Fruit fly (Drosophila melanogaster) whole organism, embryonic: ENCODE data around the gene Tsp5D.

Source experiments
- Atf3 ChIP-seq: fragments of 200-800 bp; sonication (Bioruptor generic); optimal IDR thresholded peaks from 3 replicates; lab custom pipeline; 2016; ENCODE audit warnings: missing biosample characterization, missing genetic modification characterization
- CG1024 ChIP-seq: fragments of 200-800 bp; sonication (Bioruptor generic); IDR thresholded peaks from 2 replicates; pipeline ENCODE4 v1.3.6; 2022; ENCODE audit warnings: missing biosample characterization, missing genetic modification characterization
- CG10654 ChIP-seq: fragments of 200-800 bp; sonication (Bioruptor generic); optimal IDR thresholded peaks from 2 replicates; lab custom pipeline; 2016; ENCODE audit warnings: missing biosample characterization, missing genetic modification characterization
- CG10959 ChIP-seq: fragments of 200-800 bp; sonication (Bioruptor generic); IDR thresholded peaks from 2 replicates; pipeline ENCODE4 v1.3.6; 2022; ENCODE audit warnings: missing biosample characterization, missing genetic modification characterization
- CG12236 ChIP-seq: fragments of 200-800 bp; sonication (Bioruptor generic); optimal IDR thresholded peaks from 2 replicates; lab custom pipeline; 2016; ENCODE audit warnings: missing biosample characterization, missing genetic modification characterization
- CG13287 ChIP-seq: fragments of 200-800 bp; sonication (Bioruptor generic); IDR thresholded peaks from 2 replicates; pipeline ENCODE4 v1.3.6; 2022; ENCODE audit warnings: missing biosample characterization, missing genetic modification characterization; ENCODE audit not compliant: partially characterized antibody
- CG13624 ChIP-seq: fragments of 200-800 bp; sonication (Bioruptor generic); optimal IDR thresholded peaks from 2 replicates; lab custom pipeline; 2016; ENCODE audit warnings: missing biosample characterization, missing genetic modification characterization
- CG13894 ChIP-seq: fragments of 200-800 bp; sonication (Bioruptor generic); optimal IDR thresholded peaks from 3 replicates; lab custom pipeline; 2018; ENCODE audit warnings: missing biosample characterization, mild to moderate bottlenecking, missing genetic modification characterization, moderate library complexity
- CG14965 ChIP-seq: fragments of 200-800 bp; sonication (Bioruptor generic); optimal IDR thresholded peaks from 2 replicates; lab custom pipeline; 2016; ENCODE audit warnings: missing biosample characterization, missing genetic modification characterization, borderline replicate concordance
- CG15269 ChIP-seq: fragments of 200-800 bp; sonication (Bioruptor generic); optimal IDR thresholded peaks from 2 replicates; lab custom pipeline; 2018; ENCODE audit warnings: missing biosample characterization, mild to moderate bottlenecking, missing genetic modification characterization, moderate library complexity
- CG1603 ChIP-seq: fragments of 200-800 bp; sonication (Bioruptor generic); optimal IDR thresholded peaks from 2 replicates; lab custom pipeline; 2019; ENCODE audit warnings: missing biosample characterization, mild to moderate bottlenecking, missing genetic modification characterization, moderate library complexity
- CG17612 ChIP-seq: fragments of 200-800 bp; sonication (Bioruptor generic); IDR thresholded peaks from 2 replicates; pipeline ENCODE4 v1.3.6; 2022; ENCODE audit warnings: missing biosample characterization, missing genetic modification characterization
- CG1832 ChIP-seq: fragments of 200-800 bp; sonication (Bioruptor generic); optimal IDR thresholded peaks from 2 replicates; lab custom pipeline; 2017; ENCODE audit warnings: missing biosample characterization, mild to moderate bottlenecking, missing genetic modification characterization, inconsistent platforms
- CG2712 ChIP-seq: fragments of 200-800 bp; optimal IDR thresholded peaks from 3 replicates; lab custom pipeline; 2019; ENCODE audit warnings: missing biosample characterization, mild to moderate bottlenecking, missing genetic modification characterization, moderate library complexity
- CG4328 ChIP-seq: fragments of 200-800 bp; sonication (Bioruptor generic); optimal IDR thresholded peaks from 3 replicates; lab custom pipeline; 2017; ENCODE audit warnings: missing biosample characterization, missing genetic modification reagents, missing genetic modification characterization
- CG4617 ChIP-seq: fragments of 200-800 bp; sonication (Bioruptor generic); optimal IDR thresholded peaks from 3 replicates; lab custom pipeline; 2016; ENCODE audit warnings: missing biosample characterization, missing genetic modification characterization, borderline replicate concordance
- CG6683 ChIP-seq: fragments of 200-800 bp; sonication (Bioruptor generic); optimal IDR thresholded peaks from 2 replicates; lab custom pipeline; 2017; ENCODE audit warnings: missing biosample characterization, mild to moderate bottlenecking, missing genetic modification characterization, missing genetic modification reagents
- CG6791 ChIP-seq: fragments of 200-800 bp; sonication (Bioruptor generic); IDR thresholded peaks from 3 replicates; pipeline ENCODE4 v1.3.6; 2022; ENCODE audit warnings: missing biosample characterization, missing genetic modification characterization; ENCODE audit not compliant: partially characterized antibody
- CG7928 ChIP-seq: fragments of 200-800 bp; sonication (Bioruptor generic); optimal IDR thresholded peaks from 2 replicates; lab custom pipeline; 2017; ENCODE audit warnings: missing biosample characterization, mild to moderate bottlenecking, missing genetic modification characterization
- CG9609 ChIP-seq: fragments of 200-800 bp; sonication (Bioruptor generic); optimal IDR thresholded peaks from 3 replicates; lab custom pipeline; 2016; ENCODE audit warnings: missing biosample characterization, missing genetic modification characterization
- CG9932 ChIP-seq: fragments of 200-800 bp; sonication (Bioruptor generic); IDR thresholded peaks from 2 replicates; pipeline ENCODE4 v1.3.6; 2022; ENCODE audit warnings: missing biosample characterization, missing genetic modification characterization
- CTCF ChIP-seq: fragments of 200-800 bp; sonication (Bioruptor generic); optimal IDR thresholded peaks from 2 replicates; lab custom pipeline; 2017; ENCODE audit warnings: missing biosample characterization, mild to moderate bottlenecking, missing genetic modification characterization, moderate library complexity
- Dll ChIP-seq: fragments of 200-800 bp; sonication (Bioruptor generic); IDR thresholded peaks from 4 replicates; pipeline ENCODE4 v1.3.6; 2022; ENCODE audit warnings: missing biosample characterization, missing genetic modification characterization; ENCODE audit not compliant: partially characterized antibody
- HLH4C ChIP-seq: fragments of 200-800 bp; sonication (Bioruptor generic); IDR thresholded peaks from 3 replicates; pipeline ENCODE4 v1.3.6; 2022; ENCODE audit warnings: missing biosample characterization, missing genetic modification characterization; ENCODE audit not compliant: partially characterized antibody
- Hr39 ChIP-seq: fragments of >200 bp; optimal IDR thresholded peaks from 2 replicates; lab custom pipeline; 2017
- Hr51 ChIP-seq, 2 experiments: fragments of 200-800 bp; sonication (Bioruptor generic); optimal IDR thresholded peaks; 2 replicates in 1 of 2; 3 replicates in 1 of 2; lab custom pipeline; 2016 to 2018; ENCODE audit warnings: missing biosample characterization in 2 of 2, missing genetic modification characterization in 2 of 2, mild to moderate bottlenecking in 1 of 2, moderate library complexity in 1 of 2
- Lhr ChIP-seq: fragments of 200-800 bp; sonication (Bioruptor generic); optimal IDR thresholded peaks from 3 replicates; lab custom pipeline; 2017; ENCODE audit warnings: mild to moderate bottlenecking, missing biosample characterization, missing genetic modification reagents, missing genetic modification characterization
- Sox100B ChIP-seq: fragments of 200-800 bp; sonication (Bioruptor generic); optimal IDR thresholded peaks from 3 replicates; lab custom pipeline; 2018; ENCODE audit warnings: missing biosample characterization, mild to moderate bottlenecking, missing genetic modification characterization
- Ssrp ChIP-seq: fragments of 200-800 bp; sonication (Bioruptor generic); optimal IDR thresholded peaks from 2 replicates; lab custom pipeline; 2018; ENCODE audit warnings: missing biosample characterization, mild to moderate bottlenecking, missing genetic modification characterization, moderate library complexity
- abd-A ChIP-seq: fragments of 200-800 bp; sonication (Bioruptor generic); optimal IDR thresholded peaks from 3 replicates; lab custom pipeline; 2019; ENCODE audit warnings: missing biosample characterization, mild to moderate bottlenecking, missing genetic modification characterization, moderate library complexity
- ap ChIP-seq: fragments of 200-800 bp; sonication (Bioruptor generic); IDR thresholded peaks from 2 replicates; pipeline ENCODE4 v1.3.6; 2022; ENCODE audit warnings: missing biosample characterization, missing genetic modification characterization
- ase ChIP-seq: fragments of 200-800 bp; sonication (Bioruptor generic); IDR thresholded peaks from 3 replicates; pipeline ENCODE4 v1.3.6; 2022; ENCODE audit warnings: missing biosample characterization, missing genetic modification characterization
- az2 ChIP-seq: fragments of 200-800 bp; sonication (Bioruptor generic); optimal IDR thresholded peaks from 3 replicates; lab custom pipeline; 2016; ENCODE audit warnings: missing biosample characterization, missing genetic modification characterization
- bigmax ChIP-seq: fragments of 200-800 bp; sonication (Bioruptor generic); optimal IDR thresholded peaks from 2 replicates; lab custom pipeline; 2018; ENCODE audit warnings: missing biosample characterization, mild to moderate bottlenecking, missing genetic modification characterization
- bsh ChIP-seq, 2 experiments: fragments of 200-800 bp; sonication (Bioruptor generic); optimal IDR thresholded peaks; 2 replicates each; lab custom pipeline; 2017 to 2018; ENCODE audit warnings: mild to moderate bottlenecking in 2 of 2, missing biosample characterization in 2 of 2, missing genetic modification characterization in 2 of 2, moderate library complexity in 1 of 2
- caup ChIP-seq: fragments of 200-800 bp; sonication (Bioruptor generic); optimal IDR thresholded peaks from 3 replicates; lab custom pipeline; 2017; ENCODE audit warnings: missing biosample characterization, mild to moderate bottlenecking, missing genetic modification characterization, moderate library complexity; ENCODE audit not compliant: severe bottlenecking
- chn ChIP-seq: fragments of 200-800 bp; sonication (Bioruptor generic); optimal IDR thresholded peaks from 2 replicates; lab custom pipeline; 2016; ENCODE audit warnings: missing biosample characterization, missing genetic modification characterization
- emc ChIP-seq: fragments of 200-800 bp; sonication (Bioruptor generic); optimal IDR thresholded peaks from 2 replicates; lab custom pipeline; 2016; ENCODE audit warnings: missing biosample characterization, missing genetic modification characterization
- ems ChIP-seq: fragments of 200-800 bp; sonication (Bioruptor generic); optimal IDR thresholded peaks from 3 replicates; lab custom pipeline; 2016; ENCODE audit warnings: missing biosample characterization, missing genetic modification characterization
- fd102C ChIP-seq: fragments of 200-800 bp; sonication (Bioruptor generic); optimal IDR thresholded peaks from 2 replicates; lab custom pipeline; 2018; ENCODE audit warnings: missing biosample characterization, mild to moderate bottlenecking, missing genetic modification characterization, moderate library complexity
- gce ChIP-seq: fragments of 200-800 bp; sonication (Bioruptor generic); IDR thresholded peaks from 3 replicates; pipeline ENCODE4 v1.3.6; 2022; ENCODE audit warnings: missing biosample characterization, missing genetic modification characterization
- gcm ChIP-seq: fragments of 200-800 bp; sonication (Bioruptor generic); optimal IDR thresholded peaks from 2 replicates; lab custom pipeline; 2019; ENCODE audit warnings: missing biosample characterization, mild to moderate bottlenecking, missing genetic modification characterization, moderate library complexity
- hb ChIP-seq: fragments of 200-800 bp; sonication (Bioruptor generic); IDR thresholded peaks from 3 replicates; pipeline ENCODE4 v1.3.6; 2022; ENCODE audit warnings: missing biosample characterization, missing genetic modification characterization; ENCODE audit not compliant: partially characterized antibody
- lab ChIP-seq: fragments of 200-800 bp; sonication (Bioruptor generic); optimal IDR thresholded peaks from 3 replicates; lab custom pipeline; 2017; ENCODE audit warnings: missing biosample characterization, missing genetic modification characterization, mild to moderate bottlenecking, moderate library complexity, missing genetic modification reagents
- mam ChIP-seq: fragments of 200-800 bp; sonication (Bioruptor generic); optimal IDR thresholded peaks from 3 replicates; lab custom pipeline; 2016; ENCODE audit warnings: missing biosample characterization, missing genetic modification characterization
- sima ChIP-seq: fragments of 200-800 bp; sonication (Bioruptor generic); optimal IDR thresholded peaks from 2 replicates; lab custom pipeline; 2016; ENCODE audit warnings: missing biosample characterization, missing genetic modification characterization
- stwl ChIP-seq: fragments of 200-800 bp; sonication (Bioruptor generic); optimal IDR thresholded peaks from 3 replicates; lab custom pipeline; 2018; ENCODE audit warnings: missing biosample characterization, mild to moderate bottlenecking, missing genetic modification characterization, moderate library complexity
- sug ChIP-seq: fragments of 200-800 bp; optimal IDR thresholded peaks from 2 replicates; lab custom pipeline; 2019; ENCODE audit warnings: missing biosample characterization, mild to moderate bottlenecking, missing genetic modification characterization, moderate library complexity
- twi ChIP-seq: fragments of 200-800 bp; optimal IDR thresholded peaks from 2 replicates; lab custom pipeline; 2019; ENCODE audit warnings: missing biosample characterization, mild to moderate bottlenecking, missing genetic modification characterization, moderate library complexity
- wor ChIP-seq: fragments of 200-800 bp; sonication (Bioruptor generic); IDR thresholded peaks from 2 replicates; pipeline ENCODE4 v1.3.6; 2022; ENCODE audit warnings: missing biosample characterization, missing genetic modification characterization

The Tsp5D gene

DNA sequence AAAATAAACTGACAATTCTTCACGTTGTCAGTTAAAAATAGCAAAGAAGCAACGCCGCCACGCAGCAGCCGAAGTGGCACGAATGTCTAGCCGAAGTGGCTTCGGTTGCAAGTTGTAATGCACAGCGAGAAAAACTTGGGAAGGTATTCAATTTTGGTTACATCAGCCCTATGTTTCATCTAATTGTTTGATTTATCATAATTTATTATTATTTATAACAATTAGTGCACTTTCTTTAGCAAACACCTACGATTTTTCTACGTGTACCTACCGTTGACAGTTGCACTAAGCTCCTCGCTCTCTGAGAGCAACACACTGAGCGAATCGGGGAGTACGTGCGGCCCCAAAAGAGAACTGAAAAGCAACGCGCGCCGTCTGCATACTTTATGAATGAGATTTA, at the start of gene Tsp5D (continued):
- TF ChIP-seq Sox100B (GFP tag; lab: Kevin White, UChicago), result peak; percentile 92
- peak; percentile 63 for TF ChIP-seq CG4328 (GFP tag; lab: Kevin White, UChicago)
- TF ChIP-seq CG13894, result peak; percentile 1
- TF ChIP-seq Atf3, result no peak
- TF ChIP-seq bsh (GFP tag; optimal IDR thresholded peaks at IDR 0.05; lab: Kevin White, UChicago), result peak; percentile 92 to 96
- peak; percentile 89 for TF ChIP-seq CG10959 (GFP tag; lab: Robert Waterston, UW)
- no peak for TF ChIP-seq CG1832
- peak; percentile 18; the same call in 1 of the 2 replicates for TF ChIP-seq CG13287 (GFP tag; lab: Robert Waterston, UW)
- no peak for TF ChIP-seq Hr39 (lab: Kevin White, UChicago)
- TF ChIP-seq CG9609, result no peak
- no peak for TF ChIP-seq emc (GFP tag; lab: Kevin White, UChicago)
- peak; percentile 58 for TF ChIP-seq CTCF (GFP tag; lab: Kevin White, UChicago)
- peak; percentile 95 for TF ChIP-seq gce (GFP tag; lab: Robert Waterston, UW)
- peak; percentile 92 for TF ChIP-seq CG10654 (GFP tag; lab: Kevin White, UChicago)
- peak; percentile 47 for TF ChIP-seq chn (GFP tag; lab: Kevin White, UChicago)
- peak; percentile 92 for TF ChIP-seq lab
- peak; percentile 95 for TF ChIP-seq CG2712
- peak; percentile 51 for TF ChIP-seq CG9932 (GFP tag; lab: Robert Waterston, UW)
- no peak for TF ChIP-seq CG6791 (GFP tag; lab: Robert Waterston, UW)
- peak; percentile 84 for TF ChIP-seq gcm
- TF ChIP-seq CG1024 (GFP tag; lab: Robert Waterston, UW), result peak; percentile 94
- peak; percentile 88 for TF ChIP-seq caup
- no peak for TF ChIP-seq Dll (GFP tag; lab: Robert Waterston, UW)
- TF ChIP-seq mam (GFP tag; lab: Kevin White, UChicago), result peak; percentile 7
- peak; percentile 67 for TF ChIP-seq sug (tag; lab: Kevin White, UChicago)
- TF ChIP-seq HLH4C, result no peak
- TF ChIP-seq sima (GFP tag; lab: Kevin White, UChicago), result no peak
- TF ChIP-seq hb (GFP tag; lab: Robert Waterston, UW), result no peak
- TF ChIP-seq Lhr (GFP tag; lab: Kevin White, UChicago), result peak; percentile 73
- peak; percentile 92 for TF ChIP-seq az2 (GFP tag; lab: Kevin White, UChicago)
- peak; percentile 14 for TF ChIP-seq fd102C (GFP tag; lab: Kevin White, UChicago)
- peak; percentile 95 for TF ChIP-seq ase (GFP tag; lab: Robert Waterston, UW)
- TF ChIP-seq ems (GFP tag; lab: Kevin White, UChicago), result peak; percentile 39
- peak; percentile 44 for TF ChIP-seq bigmax (GFP tag; lab: Kevin White, UChicago)
- no peak for TF ChIP-seq CG14965 (GFP tag; lab: Kevin White, UChicago)
- peak; percentile 94 for TF ChIP-seq ap (GFP tag; lab: Robert Waterston, UW)
- peak; percentile 63 for TF ChIP-seq CG4617
- TF ChIP-seq CG7928, result peak; percentile 18
- no peak for TF ChIP-seq abd-A (tag; lab: Kevin White, UChicago)
- TF ChIP-seq stwl (tag; lab: Kevin White, UChicago), result peak; percentile 2
- peak; percentile 35 to 93 for TF ChIP-seq Hr51 (GFP tag; optimal IDR thresholded peaks at IDR 0.05; lab: Kevin White, UChicago)
- TF ChIP-seq wor, result peak; percentile 95
- TF ChIP-seq CG13624 (GFP tag; lab: Kevin White, UChicago), result no peak
- TF ChIP-seq CG6683 (GFP tag; lab: Kevin White, UChicago), result peak; percentile 74
- TF ChIP-seq CG12236, result peak; percentile 24
- peak; percentile 91 for TF ChIP-seq Ssrp (tag; lab: Kevin White, UChicago)
- peak; percentile 93 for TF ChIP-seq CG15269 (tag; lab: Kevin White, UChicago)
- peak; percentile 79 for TF ChIP-seq twi (tag; lab: Kevin White, UChicago)
- peak; percentile 67 for TF ChIP-seq CG1603
- TF ChIP-seq CG17612 (GFP tag; lab: Robert Waterston, UW), result peak; percentile 77
